Comparison of ENCODE assay signal across 4 fruit fly cellular contexts in genomic region chr3L:563951-564350, dm6.
TF ChIP-seq lines count a peak whose summit lies in the region.

No protein-coding gene starts in this region.

- TF ChIP-seq CTCF in whole organism, embryonic (GFP tag; optimal IDR thresholded peaks at IDR 0.05; lab: Kevin White, UChicago): no peak

TF ChIP-seq in whole organism, adult, 20 proteins besides CTCF, POLR2A, EP300 and RAD21:
- TF ChIP-seq Mnt (GFP tag; optimal IDR thresholded peaks at IDR 0.05; lab: Kevin White, UChicago) (no peak), CG12768 (GFP tag; optimal IDR thresholded peaks at IDR 0.05; lab: Kevin White, UChicago) (no peak), CG7101 (tag; optimal IDR thresholded peaks at IDR 0.05; lab: Kevin White, UChicago) (no peak), kay (GFP tag; lab: Kevin White, UChicago; ENCODE audit: borderline replicate concordance) (no peak), cic (GFP tag; optimal IDR thresholded peaks at IDR 0.05; lab: Kevin White, UChicago) (no peak), toe (GFP tag; optimal IDR thresholded peaks at IDR 0.05; lab: Kevin White, UChicago) (no peak), Crg-1 (GFP tag; optimal IDR thresholded peaks at IDR 0.05; lab: Kevin White, UChicago) (no peak), tj (GFP tag; optimal IDR thresholded peaks at IDR 0.05; lab: Kevin White, UChicago) (peak; percentile 63), CG5204 (GFP tag; optimal IDR thresholded peaks at IDR 0.05; lab: Kevin White, UChicago) (no peak), CG11617 (GFP tag; optimal IDR thresholded peaks at IDR 0.05; lab: Kevin White, UChicago) (no peak), bab1 (GFP tag; optimal IDR thresholded peaks at IDR 0.05; lab: Kevin White, UChicago) (peak; percentile 63), pad (GFP tag; optimal IDR thresholded peaks at IDR 0.05; lab: Kevin White, UChicago) (no peak), ovo (GFP tag; optimal IDR thresholded peaks at IDR 0.05; lab: Kevin White, UChicago) (no peak), CG33017 (tag; optimal IDR thresholded peaks at IDR 0.05; lab: Kevin White, UChicago) (no peak), cnc (optimal IDR thresholded peaks at IDR 0.05; lab: Kevin White, UChicago) (peak in 1 of 2 experiments; percentile 35), CG14711 (tag; optimal IDR thresholded peaks at IDR 0.05; lab: Kevin White, UChicago) (no peak), CG1620 (GFP tag; optimal IDR thresholded peaks at IDR 0.05; lab: Kevin White, UChicago) (no peak), Clk (GFP tag; optimal IDR thresholded peaks at IDR 0.05; lab: Kevin White, UChicago) (no peak), CG7045 (GFP tag; optimal IDR thresholded peaks at IDR 0.05; lab: Kevin White, UChicago) (no peak), Hr96 (GFP tag; optimal IDR thresholded peaks at IDR 0.05; lab: Kevin White, UChicago) (no peak)
TF ChIP-seq in whole organism, adult: peak in this region for 3.

TF ChIP-seq in whole organism, embryonic, 481 proteins besides CTCF, POLR2A, EP300 and RAD21:
- TF ChIP-seq ara (GFP tag; IDR thresholded peaks at IDR 0.05; lab: Robert Waterston, UW): no peak
- TF ChIP-seq Drgx (GFP tag; IDR thresholded peaks at IDR 0.05; lab: Robert Waterston, UW): peak; percentile 29; the same call in 1 of the 2 replicates
- TF ChIP-seq CG11456 (GFP tag; IDR thresholded peaks at IDR 0.05; lab: Robert Waterston, UW): no peak
- no peak for TF ChIP-seq tx (GFP tag; optimal IDR thresholded peaks at IDR 0.05; lab: Kevin White, UChicago)
- TF ChIP-seq D19B (GFP tag; optimal IDR thresholded peaks at IDR 0.05; lab: Kevin White, UChicago): no peak
- TF ChIP-seq CG7987 (GFP tag; optimal IDR thresholded peaks at IDR 0.05; lab: Kevin White, UChicago): no peak
- TF ChIP-seq Hr3 (GFP tag; optimal IDR thresholded peaks at IDR 0.05; lab: Kevin White, UChicago): no peak
- peak; percentile 34 for TF ChIP-seq sens (GFP tag; lab: Kevin White, UChicago)
- TF ChIP-seq knrl (GFP tag; IDR thresholded peaks at IDR 0.05; lab: Robert Waterston, UW; ENCODE audit: partially characterized antibody): no peak
- no peak for TF ChIP-seq NC2α (GFP tag; optimal IDR thresholded peaks at IDR 0.05; lab: Kevin White, UChicago)

TF ChIP-seq in whole organism, prepupa, 60 proteins besides CTCF, POLR2A, EP300 and RAD21 (continues in another document):
- TF ChIP-seq CG15336 (GFP tag; IDR thresholded peaks at IDR 0.05; lab: Robert Waterston, UW) (peak; percentile 79), dsx (GFP tag; optimal IDR thresholded peaks at IDR 0.05; lab: Kevin White, UChicago; ENCODE audit: poor library complexity, severe bottlenecking) (no peak), CG11294 (GFP tag; IDR thresholded peaks at IDR 0.05; lab: Robert Waterston, UW) (0 out of 2 replicates have a peak, but pooled peaks have one; percentile 31), svp (GFP tag; lab: Kevin White, UChicago) (no peak), Hr39 (GFP tag; optimal IDR thresholded peaks at IDR 0.05; lab: Kevin White, UChicago) (peak; percentile 26), salr (GFP tag; optimal IDR thresholded peaks at IDR 0.05; lab: Kevin White, UChicago) (no peak), pdm3 (GFP tag; optimal IDR thresholded peaks at IDR 0.05; lab: Kevin White, UChicago) (peak; percentile 53), CG32006 (GFP tag; optimal IDR thresholded peaks at IDR 0.05; lab: Kevin White, UChicago) (peak; percentile 78), CG11762 (GFP tag; optimal IDR thresholded peaks at IDR 0.05; lab: Kevin White, UChicago; ENCODE audit: insufficient read depth) (peak; percentile 10), CG11902 (GFP tag; optimal IDR thresholded peaks at IDR 0.05; lab: Kevin White, UChicago) (no peak), net (GFP tag; optimal IDR thresholded peaks at IDR 0.05; lab: Kevin White, UChicago) (peak; percentile 48), ss (GFP tag; optimal IDR thresholded peaks at IDR 0.05; lab: Kevin White, UChicago) (no peak), Ets96B (tag; optimal IDR thresholded peaks at IDR 0.05; lab: Kevin White, UChicago) (no peak), CG10669 (GFP tag; optimal IDR thresholded peaks at IDR 0.05; lab: Kevin White, UChicago) (no peak), eg (GFP tag; IDR thresholded peaks at IDR 0.05; lab: Robert Waterston, UW) (peak; percentile 69), CG10631 (GFP tag; optimal IDR thresholded peaks at IDR 0.05; lab: Kevin White, UChicago) (peak; percentile 1), CG3032 (tag; optimal IDR thresholded peaks at IDR 0.05; lab: Kevin White, UChicago) (no peak), esn (GFP tag; optimal IDR thresholded peaks at IDR 0.05; lab: Kevin White, UChicago) (peak; percentile 27), CG3919 (GFP tag; optimal IDR thresholded peaks at IDR 0.05; lab: Kevin White, UChicago) (peak; percentile 27), CG6163 (GFP tag; IDR thresholded peaks at IDR 0.05; lab: Robert Waterston, UW) (peak; percentile 44; the same call in 2 of the 3 replicates), CG1621 (tag; optimal IDR thresholded peaks at IDR 0.05; lab: Kevin White, UChicago) (no peak), acj6 (GFP tag; optimal IDR thresholded peaks at IDR 0.05; lab: Kevin White, UChicago) (peak; percentile 5), Sox15 (GFP tag; optimal IDR thresholded peaks at IDR 0.05; lab: Kevin White, UChicago) (no peak), Sox14 (GFP tag; optimal IDR thresholded peaks at IDR 0.05; lab: Kevin White, UChicago) (peak; percentile 61), Eip75B (GFP tag; optimal IDR thresholded peaks at IDR 0.05; lab: Kevin White, UChicago) (peak; percentile 10), CG8319 (GFP tag; optimal IDR thresholded peaks at IDR 0.05; lab: Kevin White, UChicago) (no peak), CG4318 (GFP tag; optimal IDR thresholded peaks at IDR 0.05; lab: Kevin White, UChicago) (peak; percentile 31), OdsH (GFP tag; optimal IDR thresholded peaks at IDR 0.05; lab: Kevin White, UChicago) (peak; percentile 47), CG7368 (GFP tag; optimal IDR thresholded peaks at IDR 0.05; lab: Kevin White, UChicago) (no peak), CG8119 (GFP tag; IDR thresholded peaks at IDR 0.05; lab: Robert Waterston, UW) (peak; percentile 79), fd85E (GFP tag; optimal IDR thresholded peaks at IDR 0.05; lab: Kevin White, UChicago) (no peak), achi (GFP tag; optimal IDR thresholded peaks at IDR 0.05; lab: Kevin White, UChicago) (peak; percentile 44), Hr4 (GFP tag; optimal IDR thresholded peaks at IDR 0.05; lab: Kevin White, UChicago) (peak; percentile 76)

TF ChIP-seq in whole organism, pupa, 21 proteins besides CTCF, POLR2A, EP300 and RAD21:
- TF ChIP-seq CG13204 (GFP tag; optimal IDR thresholded peaks at IDR 0.05; lab: Kevin White, UChicago): no peak
- TF ChIP-seq CG32121 (GFP tag; IDR thresholded peaks at IDR 0.05; lab: Robert Waterston, UW): peak; percentile 73
- 0 out of 3 replicates have a peak, but pooled peaks have one; percentile 36 for TF ChIP-seq CG4496 (GFP tag; IDR thresholded peaks at IDR 0.05; lab: Robert Waterston, UW)
- TF ChIP-seq rn (GFP tag; IDR thresholded peaks at IDR 0.05; lab: Robert Waterston, UW): no peak
- no peak for TF ChIP-seq Snoo (tag; optimal IDR thresholded peaks at IDR 0.05; lab: Kevin White, UChicago)
- TF ChIP-seq CG8159 (tag; optimal IDR thresholded peaks at IDR 0.05; lab: Kevin White, UChicago): peak; percentile 4
- TF ChIP-seq EcR (GFP tag; optimal IDR thresholded peaks at IDR 0.05; lab: Kevin White, UChicago): no peak
- TF ChIP-seq fd96Ca (GFP tag; IDR thresholded peaks at IDR 0.05; lab: Robert Waterston, UW): peak; percentile 63; the same call in 1 of the 3 replicates
- no peak for TF ChIP-seq Pif1A (GFP tag; optimal IDR thresholded peaks at IDR 0.05; lab: Kevin White, UChicago)
- peak; percentile 10 for TF ChIP-seq CG9948 (tag; optimal IDR thresholded peaks at IDR 0.05; lab: Kevin White, UChicago)
- no peak for TF ChIP-seq Pif1B (GFP tag; optimal IDR thresholded peaks at IDR 0.05; lab: Kevin White, UChicago)
- TF ChIP-seq CG17806 (tag; optimal IDR thresholded peaks at IDR 0.05; lab: Kevin White, UChicago): peak; percentile 9
- TF ChIP-seq CG34367 (tag; optimal IDR thresholded peaks at IDR 0.05; lab: Kevin White, UChicago): no peak
- no peak for TF ChIP-seq D1 (tag; optimal IDR thresholded peaks at IDR 0.05; lab: Kevin White, UChicago)
- TF ChIP-seq CG8301 (tag; optimal IDR thresholded peaks at IDR 0.05; lab: Kevin White, UChicago): peak; percentile 41
- no peak for TF ChIP-seq gl (tag; optimal IDR thresholded peaks at IDR 0.05; lab: Kevin White, UChicago)
- TF ChIP-seq CG15710 (tag; optimal IDR thresholded peaks at IDR 0.05; lab: Kevin White, UChicago): no peak
- no peak for TF ChIP-seq CG12605 (GFP tag; IDR thresholded peaks at IDR 0.05; lab: Robert Waterston, UW)
- TF ChIP-seq Ets98B (GFP tag; IDR thresholded peaks at IDR 0.05; lab: Robert Waterston, UW): peak; percentile 55
- TF ChIP-seq CG10348 (GFP tag; IDR thresholded peaks at IDR 0.05; lab: Robert Waterston, UW): 0 out of 2 replicates have a peak, but pooled peaks have one; percentile 44
- peak; percentile 45 for TF ChIP-seq CG14655 (GFP tag; optimal IDR thresholded peaks at IDR 0.05; lab: Kevin White, UChicago)
